Fruit fly (Drosophila melanogaster) whole organism, embryonic: Measurements from ENCODE around the gene gro.
A peak's percentile ranks its signal among the peaks of the same experiment; 100 is the strongest.

Experiments
- CG10654 ChIP-seq: fragments of 200-800 bp; sonication (Bioruptor generic); optimal IDR thresholded peaks from 2 replicates; lab custom pipeline; 2016; ENCODE audit warnings: missing biosample characterization, missing genetic modification characterization
- CG10959 ChIP-seq: fragments of 200-800 bp; sonication (Bioruptor generic); IDR thresholded peaks from 2 replicates; pipeline ENCODE4 v1.3.6; 2022; ENCODE audit warnings: missing biosample characterization, missing genetic modification characterization
- CG11093 ChIP-seq: fragments of 200-800 bp; sonication (Bioruptor generic); IDR thresholded peaks from 3 replicates; pipeline ENCODE4 v1.3.6; 2022; ENCODE audit warnings: missing biosample characterization, missing genetic modification characterization
- CG13123 ChIP-seq: fragments of 200-800 bp; sonication (Bioruptor generic); optimal IDR thresholded peaks from 2 replicates; lab custom pipeline; 2016; ENCODE audit warnings: missing biosample characterization, missing genetic modification characterization
- CG1603 ChIP-seq: fragments of 200-800 bp; sonication (Bioruptor generic); optimal IDR thresholded peaks from 2 replicates; lab custom pipeline; 2019; ENCODE audit warnings: missing biosample characterization, mild to moderate bottlenecking, missing genetic modification characterization, moderate library complexity
- CG16863 ChIP-seq: fragments of 200-800 bp; sonication (Bioruptor generic); optimal IDR thresholded peaks from 3 replicates; lab custom pipeline; 2016; ENCODE audit warnings: missing biosample characterization, missing genetic modification characterization
- CG2202 ChIP-seq: fragments of 200-800 bp; sonication (Bioruptor generic); optimal IDR thresholded peaks from 2 replicates; lab custom pipeline; 2018; ENCODE audit warnings: missing biosample characterization, mild to moderate bottlenecking, missing genetic modification characterization
- CG30403 ChIP-seq: fragments of 200-800 bp; sonication (Bioruptor generic); optimal IDR thresholded peaks from 3 replicates; lab custom pipeline; 2016; ENCODE audit warnings: missing biosample characterization, missing genetic modification characterization
- CG3163 ChIP-seq: fragments of 200-800 bp; sonication (Bioruptor generic); optimal IDR thresholded peaks from 3 replicates; lab custom pipeline; 2016; ENCODE audit warnings: missing biosample characterization, missing genetic modification characterization
- CG33557 ChIP-seq: fragments of 200-800 bp; sonication (Bioruptor generic); optimal IDR thresholded peaks from 2 replicates; lab custom pipeline; 2019; ENCODE audit warnings: missing biosample characterization, mild to moderate bottlenecking, missing genetic modification characterization, moderate library complexity
- CG42726 ChIP-seq: fragments of 200-800 bp; sonication (Bioruptor generic); IDR thresholded peaks from 2 replicates; pipeline ENCODE4 v1.3.6; 2022; ENCODE audit warnings: missing biosample characterization, missing genetic modification characterization; ENCODE audit not compliant: partially characterized antibody
- CG4360 ChIP-seq: fragments of 200-800 bp; sonication (Bioruptor generic); IDR thresholded peaks from 2 replicates; pipeline ENCODE4 v1.3.6; 2022; ENCODE audit warnings: missing biosample characterization, missing genetic modification characterization
- CG4707 ChIP-seq: fragments of 200-800 bp; sonication (Bioruptor generic); optimal IDR thresholded peaks from 2 replicates; lab custom pipeline; 2018; ENCODE audit warnings: missing biosample characterization, mild to moderate bottlenecking, missing genetic modification characterization, moderate library complexity
- CG7786 ChIP-seq: fragments of 200-800 bp; sonication (Bioruptor generic); optimal IDR thresholded peaks from 2 replicates; lab custom pipeline; 2016; ENCODE audit warnings: missing biosample characterization, missing genetic modification characterization
- D ChIP-seq, 2 experiments: fragments of 200-800 bp in 1 of 2; fragments of >200 bp in 1 of 2; sonication (Bioruptor generic) in 1 of 2; optimal IDR thresholded peaks; 2 replicates in 1 of 2; 3 replicates in 1 of 2; lab custom pipeline; 2017; ENCODE audit warnings: mild to moderate bottlenecking in 1 of 2, missing biosample characterization in 1 of 2, missing genetic modification characterization in 1 of 2, missing genetic modification reagents in 1 of 2
- Gug ChIP-seq: fragments of 200-800 bp; sonication (Bioruptor generic); IDR thresholded peaks from 4 replicates; pipeline ENCODE4 v1.3.6; 2022; ENCODE audit warnings: missing biosample characterization, missing genetic modification characterization
- H2.0 ChIP-seq: fragments of 200-800 bp; sonication (Bioruptor generic); IDR thresholded peaks from 2 replicates; pipeline ENCODE4 v1.3.6; 2022; ENCODE audit warnings: missing biosample characterization, missing genetic modification characterization
- HHEX ChIP-seq: fragments of 200-800 bp; sonication (Bioruptor generic); optimal IDR thresholded peaks from 3 replicates; lab custom pipeline; 2017; ENCODE audit warnings: missing biosample characterization, mild to moderate bottlenecking, missing genetic modification characterization, missing genetic modification reagents
- Hr51 ChIP-seq, 2 experiments: fragments of 200-800 bp; sonication (Bioruptor generic); optimal IDR thresholded peaks; 2 replicates in 1 of 2; 3 replicates in 1 of 2; lab custom pipeline; 2016 to 2018; ENCODE audit warnings: missing biosample characterization in 2 of 2, missing genetic modification characterization in 2 of 2, mild to moderate bottlenecking in 1 of 2, moderate library complexity in 1 of 2
- Meics ChIP-seq: fragments of 200-800 bp; sonication (Bioruptor generic); optimal IDR thresholded peaks from 2 replicates; lab custom pipeline; 2017; ENCODE audit warnings: missing biosample characterization, mild to moderate bottlenecking, missing genetic modification characterization
- Opbp ChIP-seq: fragments of 200-800 bp; sonication (Bioruptor generic); IDR thresholded peaks from 3 replicates; pipeline ENCODE4 v1.3.6; 2022; ENCODE audit warnings: missing biosample characterization, missing genetic modification characterization; ENCODE audit not compliant: partially characterized antibody
- Side ChIP-seq: fragments of 200-800 bp; sonication (Bioruptor generic); optimal IDR thresholded peaks from 2 replicates; lab custom pipeline; 2016; ENCODE audit warnings: missing biosample characterization, missing genetic modification characterization
- Sry-β ChIP-seq: fragments of 200-800 bp; sonication (Bioruptor generic); optimal IDR thresholded peaks from 2 replicates; lab custom pipeline; 2018; ENCODE audit warnings: missing biosample characterization, mild to moderate bottlenecking, missing genetic modification characterization, moderate library complexity
- ac ChIP-seq: fragments of 200-800 bp; sonication (Bioruptor generic); optimal IDR thresholded peaks from 3 replicates; lab custom pipeline; 2017; ENCODE audit warnings: missing biosample characterization, mild to moderate bottlenecking, missing genetic modification characterization
- bowl ChIP-seq: fragments of 200-800 bp; sonication (Bioruptor generic); IDR thresholded peaks from 2 replicates; pipeline ENCODE4 v1.3.6; 2022; ENCODE audit warnings: missing biosample characterization, missing genetic modification characterization
- br ChIP-seq: fragments of >200 bp; optimal IDR thresholded peaks from 2 replicates; lab custom pipeline; 2017
- cwo ChIP-seq: fragments of 200-800 bp; sonication (Bioruptor generic); optimal IDR thresholded peaks from 3 replicates; lab custom pipeline; 2017; ENCODE audit warnings: missing biosample characterization, missing genetic modification characterization, mild to moderate bottlenecking, moderate library complexity, missing genetic modification reagents
- dan ChIP-seq: fragments of 200-800 bp; sonication (Bioruptor generic); IDR thresholded peaks from 2 replicates; pipeline ENCODE4 v1.3.6; 2022; ENCODE audit warnings: missing biosample characterization, missing genetic modification characterization
- esg ChIP-seq: fragments of 200-800 bp; sonication (Bioruptor generic); conservative IDR thresholded peaks from 2 replicates; pipeline ENCODE4 v1.3.6; 2022; ENCODE audit warnings: missing biosample characterization, missing genetic modification characterization
- gce ChIP-seq: fragments of 200-800 bp; sonication (Bioruptor generic); IDR thresholded peaks from 3 replicates; pipeline ENCODE4 v1.3.6; 2022; ENCODE audit warnings: missing biosample characterization, missing genetic modification characterization
- hb ChIP-seq: fragments of 200-800 bp; sonication (Bioruptor generic); IDR thresholded peaks from 3 replicates; pipeline ENCODE4 v1.3.6; 2022; ENCODE audit warnings: missing biosample characterization, missing genetic modification characterization; ENCODE audit not compliant: partially characterized antibody
- inv ChIP-seq: fragments of 200-800 bp; sonication (Bioruptor generic); IDR thresholded peaks from 2 replicates; pipeline ENCODE4 v1.3.6; 2022; ENCODE audit warnings: missing biosample characterization, missing genetic modification characterization; ENCODE audit not compliant: partially characterized antibody
- ken ChIP-seq: fragments of 200-800 bp; sonication (Bioruptor generic); IDR thresholded peaks from 3 replicates; pipeline ENCODE4 v1.3.6; 2022; ENCODE audit warnings: missing biosample characterization, missing genetic modification characterization
- knrl ChIP-seq: fragments of 200-800 bp; sonication (Bioruptor generic); IDR thresholded peaks from 3 replicates; pipeline ENCODE4 v1.3.6; 2022; ENCODE audit warnings: missing biosample characterization, missing genetic modification characterization; ENCODE audit not compliant: partially characterized antibody
- mam ChIP-seq: fragments of 200-800 bp; sonication (Bioruptor generic); optimal IDR thresholded peaks from 3 replicates; lab custom pipeline; 2016; ENCODE audit warnings: missing biosample characterization, missing genetic modification characterization
- nmo ChIP-seq: fragments of 200-800 bp; sonication (Bioruptor generic); optimal IDR thresholded peaks from 2 replicates; lab custom pipeline; 2018; ENCODE audit warnings: missing biosample characterization, mild to moderate bottlenecking, missing genetic modification characterization, moderate library complexity
- nom ChIP-seq: fragments of 200-800 bp; sonication (Bioruptor generic); optimal IDR thresholded peaks from 2 replicates; lab custom pipeline; 2017; ENCODE audit warnings: missing biosample characterization, missing genetic modification characterization, mild to moderate bottlenecking, moderate library complexity, missing genetic modification reagents
- onecut ChIP-seq: fragments of 200-800 bp; sonication (Bioruptor generic); IDR thresholded peaks from 2 replicates; pipeline ENCODE4 v1.3.6; 2022; ENCODE audit warnings: missing biosample characterization, missing genetic modification characterization
- org-1 ChIP-seq: fragments of 200-800 bp; sonication (Bioruptor generic); optimal IDR thresholded peaks from 2 replicates; lab custom pipeline; 2017; ENCODE audit warnings: missing biosample characterization, missing genetic modification characterization
- pum ChIP-seq: fragments of 200-800 bp; sonication (Bioruptor generic); optimal IDR thresholded peaks from 2 replicates; lab custom pipeline; 2016; ENCODE audit warnings: missing biosample characterization, missing genetic modification characterization
- pzg ChIP-seq: fragments of 200-800 bp; sonication (Bioruptor generic); optimal IDR thresholded peaks from 3 replicates; lab custom pipeline; 2018; ENCODE audit warnings: missing biosample characterization, mild to moderate bottlenecking, missing genetic modification characterization, moderate library complexity
- seq ChIP-seq: fragments of 200-800 bp; sonication (Bioruptor generic); IDR thresholded peaks from 2 replicates; pipeline ENCODE4 v1.3.6; 2022; ENCODE audit warnings: missing biosample characterization, missing genetic modification characterization
- sisA ChIP-seq: fragments of 200-800 bp; sonication (Bioruptor generic); IDR thresholded peaks from 2 replicates; pipeline ENCODE4 v1.3.6; 2022; ENCODE audit warnings: missing biosample characterization, missing genetic modification characterization
- sna ChIP-seq: fragments of 200-800 bp; sonication (Bioruptor generic); IDR thresholded peaks from 2 replicates; pipeline ENCODE4 v1.3.6; 2022; ENCODE audit warnings: missing biosample characterization, missing genetic modification characterization; ENCODE audit not compliant: partially characterized antibody
- tna ChIP-seq: fragments of 200-800 bp; sonication (Bioruptor generic); IDR thresholded peaks from 2 replicates; pipeline ENCODE4 v1.3.6; 2022; ENCODE audit warnings: missing biosample characterization, missing genetic modification characterization; ENCODE audit not compliant: partially characterized antibody
- trh ChIP-seq: fragments of 200-800 bp; sonication (Bioruptor generic); optimal IDR thresholded peaks from 2 replicates; lab custom pipeline; 2016; ENCODE audit warnings: missing biosample characterization, missing genetic modification characterization
- unpg ChIP-seq: fragments of 200-800 bp; sonication (Bioruptor generic); optimal IDR thresholded peaks from 3 replicates; lab custom pipeline; 2018; ENCODE audit warnings: missing biosample characterization, mild to moderate bottlenecking, missing genetic modification characterization, moderate library complexity
- vvl ChIP-seq: fragments of 200-800 bp; sonication (Bioruptor generic); IDR thresholded peaks from 2 replicates; pipeline ENCODE4 v1.3.6; 2022; ENCODE audit warnings: missing biosample characterization, missing genetic modification characterization

The gro gene

dm6 chr3R:26021195-26021914 lies 20.2 kb upstream of the gro start (continued):
- TF ChIP-seq Side (GFP tag; lab: Kevin White, UChicago) (peak; percentile 66), CG1603 (peak; percentile 50), hb (GFP tag; lab: Robert Waterston, UW) (peak; percentile 60; the same call in 1 of the 3 replicates), CG4360 (GFP tag; lab: Robert Waterston, UW) (no peak), CG3163 (GFP tag; lab: Kevin White, UChicago) (peak; percentile 32), dan (no peak; the same call in 1 of the 2 replicates), sna (GFP tag; lab: Robert Waterston, UW) (no peak), ken (GFP tag; lab: Robert Waterston, UW) (peak; percentile 52; the same call in 1 of the 3 replicates), nom (GFP tag; lab: Kevin White, UChicago) (peak; percentile 69), pum (peak; percentile 88), Sry-β (peak; percentile 58), mam (GFP tag; lab: Kevin White, UChicago) (peak; percentile 86), tna (GFP tag; lab: Robert Waterston, UW) (no peak), onecut (peak; percentile 74), Opbp (GFP tag; lab: Robert Waterston, UW) (peak; percentile 63; the same call in 2 of the 3 replicates), vvl (GFP tag; lab: Robert Waterston, UW) (peak; percentile 74), CG16863 (GFP tag; lab: Kevin White, UChicago) (peak; percentile 91), D (optimal IDR thresholded peaks at IDR 0.05; lab: Kevin White, UChicago) (no peak), D (GFP tag; optimal IDR thresholded peaks at IDR 0.05; lab: Kevin White, UChicago) (peak; percentile 98), Gug (peak; percentile 65), gce (no peak), CG10654 (peak; percentile 86), CG2202 (peak; percentile 86), CG7786 (GFP tag; lab: Kevin White, UChicago) (peak; percentile 77), nmo (peak; percentile 99), inv (GFP tag; lab: Robert Waterston, UW) (peak; percentile 32; the same call in 1 of the 2 replicates), cwo (GFP tag; lab: Kevin White, UChicago) (peak; percentile 78), br (lab: Kevin White, UChicago) (no peak), bowl (GFP tag; lab: Robert Waterston, UW) (no peak), H2.0 (GFP tag; lab: Robert Waterston, UW) (peak; percentile 81), CG10959 (GFP tag; lab: Robert Waterston, UW) (peak; percentile 71), CG4707 (peak; percentile 50), Meics (GFP tag; lab: Kevin White, UChicago) (peak; percentile 95), CG11093 (GFP tag; lab: Robert Waterston, UW) (peak; percentile 90), trh (GFP tag; lab: Kevin White, UChicago) (peak; percentile 91), CG30403 (GFP tag; lab: Kevin White, UChicago) (peak; percentile 98), sisA (peak; percentile 83), ac (GFP tag; lab: Kevin White, UChicago) (peak; percentile 86), CG42726 (no peak), seq (GFP tag; lab: Robert Waterston, UW) (peak; percentile 80), HHEX (peak; percentile 88), org-1 (GFP tag; lab: Kevin White, UChicago) (peak; percentile 95), esg (GFP tag; lab: Robert Waterston, UW) (peak; percentile 90), CG13123 (GFP tag; lab: Kevin White, UChicago) (peak; percentile 82), Hr51 (GFP tag; optimal IDR thresholded peaks at IDR 0.05; lab: Kevin White, UChicago) (peak; percentile 58 to 97), CG33557 (GFP tag; lab: Kevin White, UChicago) (peak; percentile 97), pzg (GFP tag; lab: Kevin White, UChicago) (no peak), unpg (GFP tag; lab: Kevin White, UChicago) (peak; percentile 92), knrl (GFP tag; lab: Robert Waterston, UW) (no peak)
